Worm (Caenorhabditis elegans) whole organism, late embryonic: ENCODE measurements around the gene cest-7.

ENCODE experiments used
- T23F11.4 ChIP-seq: fragments of 200-800 bp; sonication (Bioruptor generic); optimal IDR thresholded peaks from 2 replicates; lab custom pipeline; 2018; ENCODE audit warnings: mild to moderate bottlenecking, missing genetic modification characterization, missing compliant biosample characterization
- ahr-1 ChIP-seq: sonication (generic microtip); optimal IDR thresholded peaks from 2 replicates; lab custom pipeline; 2016; ENCODE audit warnings: missing genetic modification characterization, missing compliant biosample characterization
- ceh-14 ChIP-seq: sonication (generic microtip); optimal IDR thresholded peaks from 2 replicates; lab custom pipeline; 2016; ENCODE audit warnings: missing genotype, missing genetic modification characterization, missing compliant biosample characterization
- ceh-18 ChIP-seq: sonication (generic microtip); optimal IDR thresholded peaks from 2 replicates; lab custom pipeline; 2016; ENCODE audit warnings: missing genetic modification characterization, missing compliant biosample characterization
- ceh-2 ChIP-seq: sonication (generic microtip); optimal IDR thresholded peaks from 2 replicates; lab custom pipeline; 2016; ENCODE audit warnings: missing genotype, missing genetic modification characterization, missing compliant biosample characterization
- ceh-22 ChIP-seq: sonication (generic microtip); optimal IDR thresholded peaks from 2 replicates; lab custom pipeline; 2017; ENCODE audit warnings: missing biosample characterization, missing genetic modification characterization
- ceh-24 ChIP-seq: sonication (generic microtip); optimal IDR thresholded peaks from 2 replicates; lab custom pipeline; 2016; ENCODE audit warnings: mild to moderate bottlenecking, missing genetic modification characterization, missing compliant biosample characterization
- ceh-30 ChIP-seq: fragments of 150-350 bp; optimal IDR thresholded peaks from 2 replicates; lab custom pipeline; 2014; ENCODE audit warnings: missing biosample characterization, missing genetic modification characterization
- ceh-31 ChIP-seq: sonication (generic microtip); optimal IDR thresholded peaks from 2 replicates; lab custom pipeline; 2016; ENCODE audit warnings: missing genetic modification characterization, missing compliant biosample characterization
- ceh-34 ChIP-seq: sonication (generic microtip); optimal IDR thresholded peaks from 2 replicates; lab custom pipeline; 2016; ENCODE audit warnings: mild to moderate bottlenecking, missing genetic modification characterization, missing compliant biosample characterization
- ceh-48 ChIP-seq: sonication (generic microtip); optimal IDR thresholded peaks from 2 replicates; lab custom pipeline; 2016; ENCODE audit warnings: missing genetic modification characterization, inconsistent platforms, missing compliant biosample characterization
- ceh-9 ChIP-seq: sonication (generic microtip); optimal IDR thresholded peaks from 2 replicates; lab custom pipeline; 2016; ENCODE audit warnings: mild to moderate bottlenecking, missing genetic modification characterization, inconsistent platforms, missing compliant biosample characterization
- che-1 ChIP-seq: sonication (generic microtip); optimal IDR thresholded peaks from 2 replicates; lab custom pipeline; 2016; ENCODE audit warnings: mild to moderate bottlenecking, missing genetic modification characterization, missing compliant biosample characterization
- ets-4 ChIP-seq: sonication (generic microtip); optimal IDR thresholded peaks from 2 replicates; lab custom pipeline; 2016; ENCODE audit warnings: missing genetic modification characterization, missing compliant biosample characterization
- eyg-1 ChIP-seq: sonication (generic microtip); optimal IDR thresholded peaks from 2 replicates; lab custom pipeline; 2016; ENCODE audit warnings: missing genotype, missing genetic modification characterization, missing compliant biosample characterization
- fkh-10 ChIP-seq: fragments of 150-350 bp; optimal IDR thresholded peaks from 2 replicates; lab custom pipeline; 2014; ENCODE audit warnings: missing biosample characterization, missing genetic modification reagents, missing genetic modification characterization
- fkh-6 ChIP-seq: sonication (generic microtip); optimal IDR thresholded peaks from 2 replicates; lab custom pipeline; 2016; ENCODE audit warnings: missing genetic modification characterization, missing compliant biosample characterization
- gmeb-2 ChIP-seq: sonication (generic microtip); optimal IDR thresholded peaks from 2 replicates; lab custom pipeline; 2016; ENCODE audit warnings: missing genetic modification characterization, inconsistent platforms, missing compliant biosample characterization
- hlh-15 ChIP-seq: sonication (generic microtip); optimal IDR thresholded peaks from 2 replicates; lab custom pipeline; 2016; ENCODE audit warnings: missing genetic modification characterization, missing compliant biosample characterization
- hlh-30 ChIP-seq: sonication (generic microtip); optimal IDR thresholded peaks from 2 replicates; lab custom pipeline; 2017; ENCODE audit warnings: antibody characterized with exemption, missing genetic modification characterization, missing compliant biosample characterization; ENCODE audit not compliant: insufficient read depth
- hlh-6 ChIP-seq: sonication (generic microtip); optimal IDR thresholded peaks from 2 replicates; lab custom pipeline; 2016; ENCODE audit warnings: missing genotype, missing genetic modification characterization, missing compliant biosample characterization
- hlh-8 ChIP-seq: sonication (generic microtip); optimal IDR thresholded peaks from 2 replicates; lab custom pipeline; 2016; ENCODE audit warnings: missing genotype, missing genetic modification characterization, missing compliant biosample characterization
- lim-6 ChIP-seq: sonication (generic microtip); optimal IDR thresholded peaks from 2 replicates; lab custom pipeline; 2016; ENCODE audit warnings: missing genetic modification characterization, missing compliant biosample characterization
- lin-11 ChIP-seq: fragments of 200-800 bp; sonication (Bioruptor generic); optimal IDR thresholded peaks from 2 replicates; lab custom pipeline; 2018; ENCODE audit warnings: mild to moderate bottlenecking, missing genetic modification characterization, missing compliant biosample characterization
- mec-3 ChIP-seq: sonication (generic microtip); optimal IDR thresholded peaks from 2 replicates; lab custom pipeline; 2016; ENCODE audit warnings: borderline replicate concordance, missing genetic modification characterization, missing compliant biosample characterization
- nfya-1 ChIP-seq: sonication (generic microtip); optimal IDR thresholded peaks from 2 replicates; lab custom pipeline; 2017; ENCODE audit warnings: missing genetic modification characterization, mild to moderate bottlenecking, missing compliant biosample characterization, antibody characterized with exemption, moderate library complexity
- npax-4 ChIP-seq: sonication (generic microtip); optimal IDR thresholded peaks from 2 replicates; lab custom pipeline; 2016; ENCODE audit warnings: missing genetic modification characterization, missing compliant biosample characterization
- odd-2 ChIP-seq: sonication (generic microtip); optimal IDR thresholded peaks from 2 replicates; lab custom pipeline; 2017; ENCODE audit warnings: antibody characterized with exemption, mild to moderate bottlenecking, missing genetic modification characterization, missing compliant biosample characterization
- pag-3 ChIP-seq: sonication (generic microtip); optimal IDR thresholded peaks from 2 replicates; lab custom pipeline; 2016; ENCODE audit warnings: missing compliant biosample characterization, missing genetic modification characterization, borderline replicate concordance
- pat-9 ChIP-seq: fragments of 200-800 bp; sonication (Bioruptor generic); optimal IDR thresholded peaks from 2 replicates; lab custom pipeline; 2018; ENCODE audit warnings: mild to moderate bottlenecking, missing genetic modification characterization, moderate library complexity, missing compliant biosample characterization
- pax-1 ChIP-seq: fragments of 150-350 bp; optimal IDR thresholded peaks from 2 replicates; lab custom pipeline; 2014; ENCODE audit warnings: missing biosample characterization, missing genetic modification characterization
- pha-2 ChIP-seq: sonication (generic microtip); optimal IDR thresholded peaks from 2 replicates; lab custom pipeline; 2017; ENCODE audit warnings: mild to moderate bottlenecking, missing genetic modification characterization, missing compliant biosample characterization
- pqm-1 ChIP-seq: sonication (generic microtip); optimal IDR thresholded peaks from 2 replicates; lab custom pipeline; 2016; ENCODE audit warnings: missing genetic modification characterization, missing compliant biosample characterization
- pros-1 ChIP-seq: fragments of 150-350 bp; optimal IDR thresholded peaks from 2 replicates; lab custom pipeline; 2014; ENCODE audit warnings: missing biosample characterization, missing genetic modification reagents, missing genetic modification characterization
- ref-2 ChIP-seq: sonication (generic microtip); optimal IDR thresholded peaks from 2 replicates; lab custom pipeline; 2016; ENCODE audit warnings: missing genetic modification characterization, missing compliant biosample characterization
- rnt-1 ChIP-seq: sonication (generic microtip); optimal IDR thresholded peaks from 2 replicates; lab custom pipeline; 2016; ENCODE audit warnings: missing genetic modification characterization, missing compliant biosample characterization
- sdc-2 ChIP-seq: sonication (generic microtip); optimal IDR thresholded peaks from 2 replicates; lab custom pipeline; 2016; ENCODE audit warnings: missing genotype, missing genetic modification characterization, missing compliant biosample characterization
- sox-2 ChIP-seq: fragments of 200-800 bp; sonication (Bioruptor generic); IDR thresholded peaks from 2 replicates; pipeline ENCODE4 v1.3.6; 2022; ENCODE audit warnings: missing genetic modification reagents, missing genetic modification characterization, missing compliant biosample characterization
- sox-4 ChIP-seq: sonication (generic microtip); optimal IDR thresholded peaks from 2 replicates; lab custom pipeline; 2017; ENCODE audit warnings: mild to moderate bottlenecking, missing genetic modification characterization, inconsistent platforms, missing compliant biosample characterization
- syd-9 ChIP-seq: sonication (generic microtip); optimal IDR thresholded peaks from 2 replicates; lab custom pipeline; 2016; ENCODE audit warnings: mild to moderate bottlenecking, missing genetic modification characterization, moderate library complexity, missing compliant biosample characterization
- tbx-2 ChIP-seq: sonication (generic microtip); optimal IDR thresholded peaks from 2 replicates; lab custom pipeline; 2016; ENCODE audit warnings: missing genetic modification characterization, missing compliant biosample characterization
- ttx-3 ChIP-seq: sonication (generic microtip); optimal IDR thresholded peaks from 2 replicates; lab custom pipeline; 2016; ENCODE audit warnings: missing genetic modification reagents, missing genetic modification characterization, missing compliant biosample characterization
- unc-42 ChIP-seq: sonication (generic microtip); optimal IDR thresholded peaks from 2 replicates; lab custom pipeline; 2016; ENCODE audit warnings: missing genotype, missing genetic modification characterization, missing compliant biosample characterization
- unc-55 ChIP-seq: sonication (generic microtip); optimal IDR thresholded peaks from 2 replicates; lab custom pipeline; 2017; ENCODE audit warnings: missing biosample characterization, missing genetic modification reagents, missing genetic modification characterization

The cest-7 gene

DNA sequence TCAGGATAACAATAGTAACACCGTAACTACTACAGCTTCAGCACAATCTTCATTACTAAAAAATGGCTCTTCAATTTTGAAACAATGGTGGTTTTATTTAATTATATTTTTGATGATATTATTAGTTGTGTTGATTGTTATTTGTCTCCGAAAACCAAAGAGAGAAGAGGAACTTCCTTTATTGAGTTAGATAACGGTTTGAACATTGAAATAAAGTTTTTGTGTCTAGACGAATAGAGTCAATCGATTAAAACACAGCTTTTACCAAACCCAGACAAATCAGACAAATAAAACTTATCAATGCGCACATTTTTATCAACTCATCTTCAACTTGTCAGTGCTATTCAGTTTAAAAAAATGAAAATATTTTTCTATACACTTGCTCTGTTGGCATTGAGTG is at the start of gene cest-7:
Gene cest-7 (plus strand): TSS at position 301 of the 400 bp plus-strand sequence.
- TF ChIP-seq unc-42 (no peak), fkh-6 (no peak), pag-3 (tag; lab: Kevin White, UChicago) (no peak), ceh-30 (tag; lab: Kevin White, UChicago) (no peak)

DNA sequence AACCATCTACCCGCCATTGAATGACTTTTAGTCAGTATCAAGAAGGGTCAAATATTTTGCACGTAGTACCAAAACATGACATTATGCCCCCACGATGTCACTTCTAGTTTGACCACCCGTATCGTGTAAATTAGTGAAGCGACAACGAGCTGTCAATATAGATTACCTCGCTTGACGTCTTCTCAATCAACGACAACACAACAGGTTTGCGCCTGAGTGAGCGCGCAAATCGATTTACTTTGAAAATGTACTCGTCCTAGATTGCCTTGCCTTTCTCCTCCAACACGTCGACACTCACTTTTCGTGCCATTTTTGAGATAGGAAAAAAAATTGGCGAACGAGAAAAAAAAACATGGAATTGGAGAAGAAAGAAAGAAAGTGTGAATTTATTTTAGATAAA is 49.1 kb upstream of the cest-7 start:
- TF ChIP-seq pat-9 (tag; lab: Kevin White, UChicago) (no peak), pax-1 (no peak), pha-2 (tag; lab: Kevin White, UChicago) (no peak), sox-2 (GFP tag; lab: Robert Waterston, UW) (no peak), syd-9 (tag; lab: Kevin White, UChicago) (no peak), ceh-2 (tag; lab: Kevin White, UChicago) (no peak), ceh-22 (tag; lab: Kevin White, UChicago) (no peak), ceh-18 (tag; lab: Kevin White, UChicago) (no peak), unc-55 (GFP tag; lab: Kevin White, UChicago) (peak; percentile 54), mec-3 (tag; lab: Kevin White, UChicago) (no peak), npax-4 (tag; lab: Kevin White, UChicago) (no peak), ceh-30 (tag; lab: Kevin White, UChicago) (no peak), gmeb-2 (tag; lab: Kevin White, UChicago) (no peak), ets-4 (tag; lab: Kevin White, UChicago) (no peak), eyg-1 (no peak), rnt-1 (tag; lab: Kevin White, UChicago) (no peak), hlh-8 (tag; lab: Kevin White, UChicago) (no peak), unc-42 (peak; percentile 12), nfya-1 (tag; lab: Kevin White, UChicago) (no peak), fkh-10 (GFP tag; lab: Kevin White, UChicago) (no peak), lin-11 (tag; lab: Kevin White, UChicago) (no peak), sdc-2 (no peak), hlh-15 (no peak), ceh-31 (tag; lab: Kevin White, UChicago) (peak; percentile 84), pros-1 (tag; lab: Kevin White, UChicago) (peak; percentile 46)

DNA sequence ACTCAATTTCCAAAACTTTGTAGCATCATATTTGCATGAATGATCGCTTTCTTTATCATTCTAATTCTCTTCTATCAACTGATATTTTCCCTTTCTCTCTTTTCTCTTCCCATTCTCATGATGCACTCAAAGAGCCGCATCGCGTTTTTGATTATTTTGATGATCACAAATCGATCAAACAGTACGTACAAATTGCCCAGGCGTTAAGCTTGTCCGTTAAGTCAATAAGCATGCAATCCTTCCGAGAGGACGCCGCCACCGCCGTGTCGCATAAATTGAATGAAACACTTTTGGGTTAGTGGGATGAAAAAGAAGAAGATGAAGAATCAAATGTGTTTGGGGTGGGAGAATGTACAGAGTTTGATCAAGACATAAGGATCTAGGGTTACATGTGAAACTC is 48.1 kb upstream of the cest-7 start:
- TF ChIP-seq pha-2 (tag; lab: Kevin White, UChicago) (peak; percentile 26), unc-42 (peak; percentile 26), gmeb-2 (tag; lab: Kevin White, UChicago) (no peak), ceh-48 (no peak), T23F11.4 (no peak), hlh-30 (tag; lab: Kevin White, UChicago) (no peak), sdc-2 (no peak), ceh-34 (tag; lab: Kevin White, UChicago) (no peak), ceh-24 (tag; lab: Kevin White, UChicago) (no peak)

DNA sequence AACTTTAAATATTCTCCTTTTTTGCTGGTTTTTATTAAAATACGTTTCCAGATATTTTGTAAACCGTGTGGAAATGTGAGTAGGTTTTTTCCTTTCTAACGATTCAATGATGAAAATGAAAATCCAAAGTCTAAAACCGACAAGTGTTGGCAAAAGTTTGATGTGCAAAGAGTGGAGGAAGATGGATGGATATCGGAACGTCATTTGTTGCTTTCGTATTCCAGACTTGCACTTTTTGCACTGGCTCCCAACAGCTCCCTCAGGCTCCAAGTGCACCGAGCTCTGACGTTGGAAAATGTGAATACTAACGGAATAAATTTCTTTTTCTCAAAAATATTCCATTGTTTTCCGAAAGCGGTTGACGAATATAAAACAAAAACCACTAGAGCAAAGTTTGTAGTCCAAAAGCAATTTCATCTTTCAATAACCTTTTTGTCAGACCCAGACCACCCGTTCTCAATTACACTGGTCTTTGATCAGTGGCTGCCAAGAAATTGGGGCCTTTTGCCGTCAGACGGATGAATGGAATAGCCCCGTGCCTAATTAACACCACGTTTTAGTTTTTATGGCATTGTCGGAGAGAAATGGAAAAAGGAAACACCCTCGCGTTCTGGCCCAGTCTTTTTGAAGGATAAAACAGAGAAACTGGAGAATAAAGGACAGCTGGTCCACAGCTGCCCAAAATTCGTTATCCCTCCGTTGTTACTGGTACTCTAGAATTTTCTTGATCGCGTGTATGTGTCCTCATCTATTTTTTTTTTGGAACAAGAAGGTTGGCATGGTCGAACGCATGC is 46.9 kb upstream of the cest-7 start:
- TF ChIP-seq ahr-1 (tag; lab: Kevin White, UChicago), result no peak
- peak; percentile 42 for TF ChIP-seq ceh-31 (tag; lab: Kevin White, UChicago)
- TF ChIP-seq odd-2, result no peak
- peak; percentile 64 for TF ChIP-seq unc-42
- no peak for TF ChIP-seq ceh-48
- TF ChIP-seq hlh-6 (tag; lab: Kevin White, UChicago), result no peak
- peak; percentile 13 for TF ChIP-seq unc-55 (GFP tag; lab: Kevin White, UChicago)
- TF ChIP-seq npax-4 (tag; lab: Kevin White, UChicago), result no peak
- no peak for TF ChIP-seq pat-9 (tag; lab: Kevin White, UChicago)
- peak; percentile 17 for TF ChIP-seq sox-4 (tag; lab: Kevin White, UChicago)
- peak; percentile 21 for TF ChIP-seq hlh-8 (tag; lab: Kevin White, UChicago)
- TF ChIP-seq ceh-9 (tag; lab: Kevin White, UChicago), result no peak
- peak; percentile 54 for TF ChIP-seq ceh-14 (tag; lab: Kevin White, UChicago)
- TF ChIP-seq ref-2 (tag; lab: Kevin White, UChicago), result peak; percentile 8
- TF ChIP-seq che-1 (tag; lab: Kevin White, UChicago), result no peak
- TF ChIP-seq lim-6 (tag; lab: Kevin White, UChicago), result no peak
- no peak for TF ChIP-seq ttx-3 (tag; lab: Kevin White, UChicago)
- peak; percentile 35 for TF ChIP-seq nfya-1 (tag; lab: Kevin White, UChicago)
- TF ChIP-seq tbx-2 (tag; lab: Kevin White, UChicago), result peak; percentile 16
- no peak for TF ChIP-seq ceh-22 (tag; lab: Kevin White, UChicago)
- no peak for TF ChIP-seq pqm-1 (tag; lab: Kevin White, UChicago)
